Worm (Caenorhabditis elegans): Measurements from ENCODE around the gene tebp-2.

tebp-2 gene

ce11 chrIV:5561497-5562155 lies 20.2 kb downstream of the tebp-2 start (continued):
- TF ChIP-seq nhr-90 (tag; optimal IDR thresholded peaks at IDR 0.05; ENCODE audit: poor library complexity), result peak; percentile 72
- no peak for TF ChIP-seq ceh-88 (GFP tag; IDR thresholded peaks at IDR 0.05)
- peak; percentile 51 for TF ChIP-seq xbp-1 (tag; optimal IDR thresholded peaks at IDR 0.05)
- peak in 1 of 3 experiments; percentile 5 for TF ChIP-seq ceh-82 (tag; optimal IDR thresholded peaks at IDR 0.05)
- TF ChIP-seq ceh-63 (GFP tag; optimal IDR thresholded peaks at IDR 0.05), result no peak
- TF ChIP-seq skn-1 (tag; optimal IDR thresholded peaks at IDR 0.05), result peak; percentile 54
- peak; percentile 67 for TF ChIP-seq swsn-7 (tag; optimal IDR thresholded peaks at IDR 0.05)
- peak; percentile 86 for TF ChIP-seq ama-1 (optimal IDR thresholded peaks at IDR 0.05)
- TF ChIP-seq fkh-8 (tag; optimal IDR thresholded peaks at IDR 0.05), result no peak
- TF ChIP-seq rnt-1 (tag; optimal IDR thresholded peaks at IDR 0.05), result peak; percentile 17
- TF ChIP-seq nhr-71 (tag; optimal IDR thresholded peaks at IDR 0.05), result peak; percentile 81
- peak; percentile 15 for TF ChIP-seq lin-35 (GFP tag; optimal IDR thresholded peaks at IDR 0.05)
- peak; percentile 99 for TF ChIP-seq nhr-85 (tag)
- peak; percentile 12 for TF ChIP-seq lin-39 (tag; optimal IDR thresholded peaks at IDR 0.05)
- peak; percentile 54 for TF ChIP-seq nhr-19 (GFP tag; conservative IDR thresholded peaks at IDR 0.05)
- TF ChIP-seq grh-1 (GFP tag; IDR thresholded peaks at IDR 0.05), result peak; percentile 85
- TF ChIP-seq mef-2 (tag; optimal IDR thresholded peaks at IDR 0.05), result no peak
- TF ChIP-seq mep-1 (tag; optimal IDR thresholded peaks at IDR 0.05), result peak; percentile 55
- peak; percentile 7 for TF ChIP-seq snpc-4 (tag; optimal IDR thresholded peaks at IDR 0.05)
- TF ChIP-seq nhr-20 (tag; optimal IDR thresholded peaks at IDR 0.05), result peak; percentile 74

DNA sequence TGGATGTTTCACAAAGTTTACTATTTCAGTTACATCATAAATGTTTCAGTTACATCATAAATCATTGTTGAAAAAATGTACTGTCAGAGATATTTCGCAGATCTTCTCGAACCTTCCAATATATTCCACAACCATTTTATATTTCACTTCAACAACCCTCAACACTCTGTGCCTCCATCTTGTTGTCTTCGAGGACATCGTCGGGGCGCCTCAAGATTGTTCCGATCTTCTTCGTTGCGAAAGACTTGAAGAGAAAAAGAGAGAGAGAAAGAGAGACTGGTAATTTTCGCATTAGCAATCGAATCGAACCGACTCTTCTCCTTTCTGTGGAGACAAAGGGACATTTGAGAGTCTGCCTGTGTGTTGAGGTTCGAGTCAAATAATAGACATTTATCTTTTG lies 21.9 kb downstream of the tebp-2 start:
- TF ChIP-seq nhr-76 (tag; optimal IDR thresholded peaks at IDR 0.05), result no peak
- TF ChIP-seq nhr-11 (tag; optimal IDR thresholded peaks at IDR 0.05), result no peak
- peak; percentile 1 for TF ChIP-seq nhr-47 (tag; optimal IDR thresholded peaks at IDR 0.05)
- TF ChIP-seq ceh-88 (GFP tag; IDR thresholded peaks at IDR 0.05), result no peak
- TF ChIP-seq hlh-4 (tag; optimal IDR thresholded peaks at IDR 0.05), result no peak
- TF ChIP-seq lin-14 (GFP tag; optimal IDR thresholded peaks at IDR 0.05), result peak; percentile 63
- TF ChIP-seq mab-9 (GFP tag; IDR thresholded peaks at IDR 0.05), result no peak
- no peak for TF ChIP-seq zip-4 (GFP tag; optimal IDR thresholded peaks at IDR 0.05)
- TF ChIP-seq skn-1 (tag; optimal IDR thresholded peaks at IDR 0.05), result no peak
- peak in 1 of 2 experiments; percentile 4 for TF ChIP-seq efl-1 (optimal IDR thresholded peaks at IDR 0.05)
- TF ChIP-seq efl-1 (GFP tag; optimal IDR thresholded peaks at IDR 0.05 in 1 of 2), result peak in 1 of 2 experiments; percentile 85
- peak in 1 of 3 experiments; percentile 1 for TF ChIP-seq ceh-82 (tag; optimal IDR thresholded peaks at IDR 0.05)
- peak; percentile 24 for TF ChIP-seq lin-13 (GFP tag; optimal IDR thresholded peaks at IDR 0.05)
- TF ChIP-seq nhr-237 (tag; optimal IDR thresholded peaks at IDR 0.05), result no peak
- TF ChIP-seq blmp-1 (tag; optimal IDR thresholded peaks at IDR 0.05), result peak; percentile 68
- peak in 1 of 2 experiments; percentile 34 for TF ChIP-seq lsy-2 (tag; optimal IDR thresholded peaks at IDR 0.05)
- TF ChIP-seq dpl-1 (GFP tag; optimal IDR thresholded peaks at IDR 0.05), result peak; percentile 11 to 12 (median 12)
- peak; percentile 83 for TF ChIP-seq mep-1 (tag; optimal IDR thresholded peaks at IDR 0.05)
- TF ChIP-seq lin-39 (tag; optimal IDR thresholded peaks at IDR 0.05), result no peak
- TF ChIP-seq lin-15B (tag; optimal IDR thresholded peaks at IDR 0.05), result no peak
- TF ChIP-seq nhr-20 (tag; optimal IDR thresholded peaks at IDR 0.05), result peak; percentile 40
- peak; percentile 45 for TF ChIP-seq nhr-90 (tag; optimal IDR thresholded peaks at IDR 0.05; ENCODE audit: poor library complexity)
- no peak for TF ChIP-seq nhr-28 (tag; optimal IDR thresholded peaks at IDR 0.05)
- TF ChIP-seq sptf-1 (tag; optimal IDR thresholded peaks at IDR 0.05), result no peak
- no peak for TF ChIP-seq efl-3 (GFP tag; optimal IDR thresholded peaks at IDR 0.05)
- peak; percentile 58 for TF ChIP-seq nhr-71 (tag; optimal IDR thresholded peaks at IDR 0.05)
- peak; percentile 88 for TF ChIP-seq nhr-85 (tag)
- TF ChIP-seq ceh-90 (tag; optimal IDR thresholded peaks at IDR 0.05), result no peak
- peak; percentile 41 for TF ChIP-seq snu-23 (GFP tag; optimal IDR thresholded peaks at IDR 0.05)

ce11 chrIV:5564293-5564692 lies 22.9 kb downstream of the tebp-2 start:
- no peak for TF ChIP-seq ces-1 (GFP tag; optimal IDR thresholded peaks at IDR 0.05)
- TF ChIP-seq aly-2 (tag; optimal IDR thresholded peaks at IDR 0.05), result no peak
- TF ChIP-seq lin-39 (tag; optimal IDR thresholded peaks at IDR 0.05), result no peak
- TF ChIP-seq zag-1 (tag; optimal IDR thresholded peaks at IDR 0.05), result no peak
- no peak for TF ChIP-seq lin-35 (GFP tag; optimal IDR thresholded peaks at IDR 0.05)
- TF ChIP-seq swsn-7 (tag; optimal IDR thresholded peaks at IDR 0.05), result no peak
- no peak for TF ChIP-seq mef-2 (tag; optimal IDR thresholded peaks at IDR 0.05)
- TF ChIP-seq lin-14 (GFP tag; optimal IDR thresholded peaks at IDR 0.05), result peak; percentile 1
- no peak for TF ChIP-seq irx-1 (tag; optimal IDR thresholded peaks at IDR 0.05)
- no peak for TF ChIP-seq nhr-76 (tag; optimal IDR thresholded peaks at IDR 0.05)
- TF ChIP-seq efl-1 (optimal IDR thresholded peaks at IDR 0.05), result no peak
- TF ChIP-seq efl-1 (GFP tag; optimal IDR thresholded peaks at IDR 0.05 in 1 of 2), result peak in 1 of 2 experiments; percentile 7
- TF ChIP-seq alr-1 (tag; optimal IDR thresholded peaks at IDR 0.05; ENCODE audit: borderline replicate concordance), result no peak
- TF ChIP-seq nhr-90 (tag; optimal IDR thresholded peaks at IDR 0.05; ENCODE audit: poor library complexity), result no peak
- no peak for TF ChIP-seq fkh-10 (GFP tag; optimal IDR thresholded peaks at IDR 0.05)
- TF ChIP-seq egl-13 (tag; optimal IDR thresholded peaks at IDR 0.05), result no peak
- no peak for TF ChIP-seq nhr-12 (tag; optimal IDR thresholded peaks at IDR 0.05)
- no peak for TF ChIP-seq tlp-1 (tag; optimal IDR thresholded peaks at IDR 0.05)
